Fruit fly (Drosophila melanogaster): ENCODE results near the gene CG31805.

CG31805 gene

DNA sequence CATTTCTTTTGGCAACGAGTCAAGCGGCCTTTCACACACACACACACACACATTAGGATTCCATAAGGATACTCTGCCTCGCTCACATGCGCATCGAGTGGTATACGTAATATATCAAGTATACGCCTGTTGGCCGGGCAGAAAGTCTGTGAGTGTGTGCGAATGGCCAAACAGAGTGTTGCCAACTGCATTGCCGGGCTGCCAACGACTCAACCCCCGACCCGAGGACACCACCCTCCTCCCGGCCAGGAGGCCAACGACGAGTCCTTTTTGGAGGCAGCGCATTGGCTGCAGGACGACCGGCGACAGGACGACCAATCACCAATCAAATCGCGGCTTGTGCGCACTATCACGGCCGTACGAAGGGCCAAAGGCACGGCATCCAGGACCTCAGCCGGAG, 22.6 kb downstream of the CG31805 start:
- no peak for TF ChIP-seq noc (tag; optimal IDR thresholded peaks at IDR 0.05)

DNA sequence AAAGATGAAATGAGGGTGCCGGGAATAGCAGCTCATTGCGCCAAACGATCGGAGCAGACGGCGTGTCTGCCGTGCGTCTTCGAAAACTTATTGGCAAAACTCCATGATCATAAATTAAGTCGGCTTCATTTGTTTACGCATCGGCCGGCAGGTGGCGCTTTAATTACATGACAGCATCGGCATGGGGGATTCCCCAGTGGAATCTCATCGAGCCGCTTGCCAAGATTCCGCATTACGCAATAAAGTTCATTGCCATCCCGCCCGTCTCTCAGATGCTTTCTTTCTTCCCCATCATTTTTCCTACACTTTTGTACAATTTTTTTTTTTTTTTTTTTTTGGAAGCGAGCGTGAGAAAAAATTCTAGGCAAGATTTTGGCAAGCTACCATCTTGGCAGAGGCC, 23.7 kb downstream of the CG31805 start:
- TF ChIP-seq noc (tag; optimal IDR thresholded peaks at IDR 0.05): no peak

dm6 chr2L:16874924-16875323, 25.3 kb downstream of the CG31805 start:
- TF ChIP-seq noc (tag; optimal IDR thresholded peaks at IDR 0.05): no peak

DNA sequence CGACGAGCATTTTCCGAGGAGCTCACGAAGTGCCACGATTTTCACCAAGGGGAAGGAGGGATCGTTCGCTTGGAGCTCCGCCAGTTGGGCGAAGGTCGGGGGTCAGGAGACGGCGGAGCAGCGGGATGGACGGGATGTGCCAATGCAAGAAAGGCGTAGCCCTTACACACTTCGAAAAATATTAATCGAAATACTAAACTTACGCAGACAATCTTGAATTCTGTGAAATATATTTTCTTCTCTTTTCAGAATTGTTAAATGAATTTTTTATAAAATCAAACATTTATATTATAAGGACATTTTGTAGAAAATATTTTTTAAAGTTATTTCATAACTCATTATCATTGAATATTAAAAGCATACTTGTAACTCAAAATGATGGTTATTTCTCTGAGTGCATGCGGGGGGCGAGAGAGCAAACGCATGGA, 31.4 kb downstream of the CG31805 start:
- no peak for TF ChIP-seq noc (tag; optimal IDR thresholded peaks at IDR 0.05)

dm6 chr2L:16862526-16862925, 37.7 kb downstream of the CG31805 start:
- TF ChIP-seq noc (tag; optimal IDR thresholded peaks at IDR 0.05): no peak

DNA sequence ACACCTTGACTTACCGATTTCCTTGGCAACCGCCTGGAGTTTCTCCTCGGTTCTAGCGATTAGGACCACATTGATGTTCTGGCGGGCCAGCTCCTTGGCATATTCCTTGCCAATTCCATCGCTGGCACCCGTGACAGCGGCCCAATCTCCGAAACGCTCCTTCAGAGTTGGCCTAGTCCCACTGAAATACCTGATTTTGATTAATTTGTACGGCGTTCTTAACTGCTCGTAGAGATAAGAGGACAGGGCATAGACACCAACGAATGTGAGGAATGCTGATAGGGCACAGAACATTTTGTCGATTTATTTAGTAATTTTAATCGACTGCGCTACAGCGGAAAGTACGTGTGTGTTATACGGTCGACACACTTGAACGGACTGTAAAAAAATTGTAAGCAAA, 39.1 kb downstream of the CG31805 start, which contains the start of gene CG6012:
CG6012 (minus strand) TSS at position 364 of the 400 bp plus-strand sequence.
- TF ChIP-seq noc (tag; optimal IDR thresholded peaks at IDR 0.05): no peak

dm6 chr2L:16859566-16859965, 40.7 kb downstream of the CG31805 start:
- TF ChIP-seq noc (tag; optimal IDR thresholded peaks at IDR 0.05): no peak

DNA sequence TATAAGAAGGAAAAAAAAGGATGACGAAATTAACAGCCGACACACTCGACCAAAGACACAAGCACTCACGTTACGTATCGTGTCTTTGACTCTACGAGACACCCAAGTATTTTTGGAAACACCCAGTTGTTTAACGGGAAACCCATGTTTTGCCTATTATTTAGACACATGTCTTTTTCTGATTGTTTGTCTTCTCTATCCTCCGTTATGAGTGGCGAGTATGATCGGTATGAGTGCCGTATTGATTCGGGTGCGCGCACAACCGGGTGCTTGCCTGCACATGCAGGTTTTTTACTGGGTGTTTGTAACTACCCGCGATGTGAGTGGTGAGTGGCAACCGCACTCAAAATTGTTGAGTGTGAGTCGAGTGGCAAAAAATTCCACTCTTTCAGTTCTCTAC, 41.2 kb downstream of the CG31805 start:
- TF ChIP-seq noc (tag; optimal IDR thresholded peaks at IDR 0.05): no peak

DNA sequence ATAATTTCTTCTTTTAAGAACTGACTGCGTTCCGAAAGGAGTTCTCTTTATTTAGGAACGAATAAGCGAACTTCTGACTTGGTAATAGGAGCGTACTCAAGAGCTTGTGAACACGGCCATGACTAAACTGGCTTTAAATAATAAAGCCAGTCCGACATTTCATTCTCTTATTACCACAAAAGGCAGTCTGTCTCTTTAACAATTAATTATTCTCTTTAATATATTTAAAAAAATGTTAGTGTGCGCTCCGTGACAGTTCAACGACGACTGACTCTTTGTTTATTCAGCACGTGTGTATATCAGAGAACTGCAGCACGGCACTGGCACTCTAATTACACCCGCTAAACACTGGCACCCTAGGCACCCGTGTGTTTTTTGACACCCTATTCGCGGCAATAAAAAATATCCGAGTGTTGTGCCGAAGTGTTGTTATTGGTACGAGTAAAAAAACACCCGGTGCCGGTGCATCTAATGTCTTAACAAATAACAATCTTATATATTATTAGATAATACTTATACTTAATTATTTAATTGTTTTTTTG, 41.7 kb downstream of the CG31805 start, which contains the start of gene CG31809:
CG31809 (minus strand) TSS at position 249 of the 542 bp plus-strand sequence.
- TF ChIP-seq noc (tag; optimal IDR thresholded peaks at IDR 0.05): no peak

DNA sequence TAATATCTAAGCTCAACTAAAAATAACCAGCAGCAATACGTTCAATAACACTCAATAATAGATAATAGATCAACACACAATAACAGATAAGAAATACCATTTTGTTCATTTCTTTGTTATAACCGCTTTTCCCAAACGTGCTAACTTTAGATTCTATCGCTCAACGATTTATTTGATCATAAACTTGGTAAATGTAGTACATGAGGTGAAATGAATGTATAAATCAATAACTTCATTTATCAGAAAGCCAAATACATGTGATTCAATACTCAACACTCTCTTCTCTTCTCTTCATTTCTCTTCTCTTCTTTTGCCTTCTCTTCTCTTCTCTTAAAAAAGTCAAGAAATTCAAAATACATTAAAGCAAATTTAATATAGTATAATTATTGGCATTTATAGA, 42.6 kb downstream of the CG31805 start:
- peak; percentile 52 for TF ChIP-seq noc (tag; optimal IDR thresholded peaks at IDR 0.05)

- no peak for TF ChIP-seq noc (tag; optimal IDR thresholded peaks at IDR 0.05)
Measured at dm6 chr2L:16857131-16857530, 43.1 kb downstream of the CG31805 start.

DNA sequence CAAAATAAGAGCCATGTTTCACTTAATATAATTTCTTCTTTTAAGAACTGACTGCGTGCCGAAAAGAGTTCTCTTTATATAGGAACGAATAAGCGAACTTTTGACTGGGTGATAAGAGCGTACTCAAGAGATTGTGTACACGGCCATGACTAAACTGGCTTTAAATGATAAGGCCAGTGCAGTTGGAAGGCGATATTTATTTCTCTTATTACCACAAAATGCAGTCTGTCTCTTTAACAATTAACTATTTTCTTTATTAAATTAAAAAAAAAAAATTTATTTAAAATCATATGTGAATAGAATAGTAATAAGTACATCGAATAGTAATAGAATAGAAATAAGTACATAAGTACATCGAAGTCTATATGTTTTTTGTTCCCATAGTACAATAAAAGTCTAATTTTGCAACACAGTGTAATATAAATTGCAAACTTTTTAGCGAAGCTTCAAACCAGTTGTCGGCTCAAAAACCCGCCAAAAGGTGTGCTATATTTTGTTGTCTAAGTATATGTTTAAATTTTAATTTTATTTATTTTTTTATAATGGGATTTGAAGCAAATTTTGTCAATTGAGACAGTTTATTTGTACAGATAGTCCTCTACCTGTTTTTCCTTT, 47.8 kb downstream of the CG31805 start, which contains the start of gene CG31810:
CG31810 (minus strand) TSS at position 51 of the 615 bp plus-strand sequence.
- TF ChIP-seq noc (tag; optimal IDR thresholded peaks at IDR 0.05): no peak

- no peak for TF ChIP-seq noc (tag; optimal IDR thresholded peaks at IDR 0.05)
Measured at dm6 chr2L:16850442-16850841, 49.8 kb downstream of the CG31805 start.

DNA sequence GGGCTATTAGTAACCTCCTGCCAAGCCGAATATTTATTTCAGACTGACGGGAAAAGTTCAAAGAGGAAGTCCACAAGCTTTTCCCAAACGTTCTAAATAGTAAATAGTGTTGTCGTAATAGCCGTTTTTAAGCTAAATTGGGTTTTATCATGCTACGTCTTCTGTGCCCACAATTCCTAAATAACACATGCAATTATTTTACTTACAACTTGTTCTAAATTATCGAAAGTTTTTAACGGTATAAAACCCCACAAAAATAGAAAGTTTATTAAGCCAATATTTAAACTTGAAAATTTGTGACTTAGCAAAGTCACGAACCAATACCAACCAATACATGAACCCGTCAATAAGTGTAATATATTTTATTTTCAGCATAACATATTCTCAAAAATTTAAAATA, 51.6 kb downstream of the CG31805 start, which contains the start of gene CG13284:
CG13284 (minus strand) TSS at position 47 of the 400 bp plus-strand sequence.
- no peak for TF ChIP-seq noc (tag; optimal IDR thresholded peaks at IDR 0.05)

All from whole organism, larva.